Worm (Caenorhabditis elegans): ENCODE results near the gene nse-4.

Gene nse-4

ce11 chrIV:11491422-11491821, 10.8 kb downstream of the nse-4 start (continued):
- peak; percentile 60 for TF ChIP-seq snu-23 (GFP tag; optimal IDR thresholded peaks at IDR 0.05)
- TF ChIP-seq fos-1 (tag; optimal IDR thresholded peaks at IDR 0.05), result no peak
- no peak for TF ChIP-seq pag-3 (tag; optimal IDR thresholded peaks at IDR 0.05; ENCODE audit: borderline replicate concordance, insufficient read depth)
- TF ChIP-seq efl-3 (GFP tag; optimal IDR thresholded peaks at IDR 0.05), result no peak
- no peak for TF ChIP-seq lin-39 (tag; optimal IDR thresholded peaks at IDR 0.05)
- no peak for TF ChIP-seq fkh-4 (tag; optimal IDR thresholded peaks at IDR 0.05; ENCODE audit: borderline replicate concordance)
- no peak for TF ChIP-seq ztf-4 (tag; optimal IDR thresholded peaks at IDR 0.05)
- no peak for TF ChIP-seq skn-1 (tag; optimal IDR thresholded peaks at IDR 0.05)
- no peak for TF ChIP-seq alr-1 (tag; optimal IDR thresholded peaks at IDR 0.05; ENCODE audit: borderline replicate concordance)
- peak; percentile 36; the same call in 1 of the 2 replicates for TF ChIP-seq nhr-19 (GFP tag; conservative IDR thresholded peaks at IDR 0.05)
- TF ChIP-seq ceh-90 (tag; optimal IDR thresholded peaks at IDR 0.05), result no peak
- no peak for TF ChIP-seq ets-5 (GFP tag; IDR thresholded peaks at IDR 0.05)
- no peak for TF ChIP-seq aha-1 (tag; optimal IDR thresholded peaks at IDR 0.05)
- no peak for TF ChIP-seq unc-30 (tag; optimal IDR thresholded peaks at IDR 0.05)
- no peak for TF ChIP-seq ceh-63 (GFP tag; optimal IDR thresholded peaks at IDR 0.05)
- TF ChIP-seq jun-1 (tag; optimal IDR thresholded peaks at IDR 0.05), result no peak
- no peak for TF ChIP-seq hlh-4 (tag; optimal IDR thresholded peaks at IDR 0.05)
- TF ChIP-seq irx-1 (tag; optimal IDR thresholded peaks at IDR 0.05), result no peak
- TF ChIP-seq unc-62 (GFP tag; optimal IDR thresholded peaks at IDR 0.05), result no peak
- TF ChIP-seq tlp-1 (tag; optimal IDR thresholded peaks at IDR 0.05), result no peak
- peak in 3 of 6 experiments; percentile 11 to 74 (median 67) for TF ChIP-seq elt-3 (tag; optimal IDR thresholded peaks at IDR 0.05)
- TF ChIP-seq nhr-237 (tag; optimal IDR thresholded peaks at IDR 0.05), result no peak
- peak; percentile 98 for TF ChIP-seq nhr-85 (tag)
- TF ChIP-seq nhr-84 (tag; optimal IDR thresholded peaks at IDR 0.05), result no peak
- TF ChIP-seq lir-3 (tag; optimal IDR thresholded peaks at IDR 0.05; ENCODE audit: poor library complexity), result no peak
- no peak for TF ChIP-seq F16B12.6 (tag; optimal IDR thresholded peaks at IDR 0.05)
- TF ChIP-seq ztf-11 (tag; optimal IDR thresholded peaks at IDR 0.05), result no peak
- TF ChIP-seq ceh-8 (GFP tag; optimal IDR thresholded peaks at IDR 0.05), result no peak
- no peak for TF ChIP-seq xbp-1 (tag; optimal IDR thresholded peaks at IDR 0.05)
- TF ChIP-seq egl-27 (tag; optimal IDR thresholded peaks at IDR 0.05), result no peak
- TF ChIP-seq rnt-1 (tag; optimal IDR thresholded peaks at IDR 0.05), result no peak
- TF ChIP-seq grh-1 (GFP tag; IDR thresholded peaks at IDR 0.05), result peak; percentile 46; the same call in 1 of the 2 replicates
- peak; percentile 33 for TF ChIP-seq mep-1 (tag; optimal IDR thresholded peaks at IDR 0.05)
- TF ChIP-seq mdl-1 (tag; optimal IDR thresholded peaks at IDR 0.05), result no peak
- no peak for TF ChIP-seq pqm-1 (tag; optimal IDR thresholded peaks at IDR 0.05)
- no peak for TF ChIP-seq fkh-10 (GFP tag; optimal IDR thresholded peaks at IDR 0.05)
- TF ChIP-seq lin-35 (GFP tag; optimal IDR thresholded peaks at IDR 0.05), result peak; percentile 9 to 54
- TF ChIP-seq C16A3.4 (tag; optimal IDR thresholded peaks at IDR 0.05), result no peak
- TF ChIP-seq Y116A8C.19 (tag; optimal IDR thresholded peaks at IDR 0.05; ENCODE audit: borderline replicate concordance), result no peak
- TF ChIP-seq dsc-1 (tag; optimal IDR thresholded peaks at IDR 0.05), result no peak
- TF ChIP-seq snpc-4 (tag; optimal IDR thresholded peaks at IDR 0.05), result no peak
- no peak for TF ChIP-seq lin-13 (GFP tag; optimal IDR thresholded peaks at IDR 0.05)
- no peak for TF ChIP-seq unc-86 (tag; optimal IDR thresholded peaks at IDR 0.05)
- no peak for TF ChIP-seq hlh-17 (GFP tag; optimal IDR thresholded peaks at IDR 0.05; ENCODE audit: borderline replicate concordance)
- no peak for TF ChIP-seq unc-98 (GFP tag; IDR thresholded peaks at IDR 0.05)
- no peak for TF ChIP-seq vab-15 (tag; optimal IDR thresholded peaks at IDR 0.05)
- no peak for TF ChIP-seq C34B4.2 (tag; optimal IDR thresholded peaks at IDR 0.05)
- TF ChIP-seq ceh-88 (GFP tag; IDR thresholded peaks at IDR 0.05), result no peak
- peak; percentile 69 for TF ChIP-seq nhr-90 (tag; optimal IDR thresholded peaks at IDR 0.05; ENCODE audit: poor library complexity)
- TF ChIP-seq efl-1 (optimal IDR thresholded peaks at IDR 0.05), result peak in 1 of 2 experiments; percentile 0
- peak in 1 of 2 experiments; percentile 35 for TF ChIP-seq efl-1 (GFP tag; optimal IDR thresholded peaks at IDR 0.05 in 1 of 2)
- TF ChIP-seq nhr-47 (tag; optimal IDR thresholded peaks at IDR 0.05), result peak; percentile 33
- no peak for TF ChIP-seq fkh-8 (tag; optimal IDR thresholded peaks at IDR 0.05)

Measured in whole organism, L1 larva.